Fruit fly (Drosophila melanogaster) whole organism, embryonic: ENCODE measurements around the gene HP5.

ENCODE experiments used
- Atf-2 ChIP-seq: fragments of 200-800 bp; sonication (Bioruptor generic); optimal IDR thresholded peaks from 2 replicates; lab custom pipeline; 2016; ENCODE audit warnings: missing biosample characterization, missing genetic modification characterization
- Bteb2 ChIP-seq: fragments of 200-800 bp; sonication (Bioruptor generic); optimal IDR thresholded peaks from 2 replicates; lab custom pipeline; 2016; ENCODE audit warnings: missing biosample characterization, missing genetic modification characterization
- CG12391 ChIP-seq: fragments of 200-800 bp; sonication (Bioruptor generic); optimal IDR thresholded peaks from 3 replicates; lab custom pipeline; 2018; ENCODE audit warnings: missing biosample characterization, mild to moderate bottlenecking, missing genetic modification characterization, moderate library complexity
- CG15696 ChIP-seq: fragments of 200-800 bp; sonication (Bioruptor generic); optimal IDR thresholded peaks from 2 replicates; lab custom pipeline; 2019; ENCODE audit warnings: missing biosample characterization, mild to moderate bottlenecking, missing genetic modification characterization, moderate library complexity
- CG2712 ChIP-seq: fragments of 200-800 bp; optimal IDR thresholded peaks from 3 replicates; lab custom pipeline; 2019; ENCODE audit warnings: missing biosample characterization, mild to moderate bottlenecking, missing genetic modification characterization, moderate library complexity
- CHES-1-like ChIP-seq: fragments of 200-800 bp; sonication (Bioruptor generic); optimal IDR thresholded peaks from 2 replicates; lab custom pipeline; 2016; ENCODE audit warnings: missing biosample characterization, missing genetic modification characterization
- Ets97D ChIP-seq: fragments of 200-800 bp; sonication (Bioruptor generic); optimal IDR thresholded peaks from 3 replicates; lab custom pipeline; 2016; ENCODE audit warnings: missing biosample characterization, missing genetic modification characterization
- MESR4 ChIP-seq: fragments of 200-800 bp; sonication (Bioruptor generic); optimal IDR thresholded peaks from 2 replicates; lab custom pipeline; 2018; ENCODE audit warnings: missing biosample characterization, mild to moderate bottlenecking, missing genetic modification characterization, moderate library complexity
- ftz-f1 ChIP-seq: fragments of 200-800 bp; sonication (Bioruptor generic); optimal IDR thresholded peaks from 2 replicates; lab custom pipeline; 2016; ENCODE audit warnings: missing biosample characterization, missing genetic modification characterization
- odd ChIP-seq: fragments of 200-800 bp; sonication (Bioruptor generic); optimal IDR thresholded peaks from 2 replicates; lab custom pipeline; 2017; ENCODE audit warnings: missing biosample characterization, mild to moderate bottlenecking, missing genetic modification characterization
- org-1 ChIP-seq: fragments of 200-800 bp; sonication (Bioruptor generic); optimal IDR thresholded peaks from 2 replicates; lab custom pipeline; 2017; ENCODE audit warnings: missing biosample characterization, missing genetic modification characterization
- pho ChIP-seq: fragments of 200-800 bp; sonication (Bioruptor generic); optimal IDR thresholded peaks from 2 replicates; lab custom pipeline; 2016; ENCODE audit warnings: missing biosample characterization, missing genetic modification characterization

DNA sequence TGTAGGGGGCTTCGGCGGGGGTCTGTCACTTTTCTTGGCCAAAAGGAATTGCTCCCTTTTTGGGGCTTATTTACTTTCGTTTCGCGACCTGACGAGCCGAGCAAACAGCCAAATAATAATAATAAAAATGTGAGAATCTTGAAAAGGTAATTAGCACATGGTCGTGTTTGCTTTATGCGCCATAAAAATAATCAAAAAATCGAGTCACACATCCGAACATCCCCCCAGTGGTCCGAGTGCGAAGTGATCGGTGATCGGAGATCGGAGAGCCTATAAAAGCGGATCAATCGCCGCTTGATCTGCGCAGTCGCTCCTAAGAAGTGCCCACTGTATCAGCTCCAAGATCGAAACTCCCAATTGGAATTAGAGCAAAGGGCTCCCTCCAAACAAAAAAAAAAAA is 32.1 kb upstream of the HP5 start, which contains the start of gene Gs2:
- no peak for TF ChIP-seq Bteb2 (GFP tag; lab: Kevin White, UChicago)
- no peak for TF ChIP-seq Atf-2 (GFP tag; lab: Kevin White, UChicago)
- TF ChIP-seq Ets97D (GFP tag; lab: Kevin White, UChicago), result no peak
- no peak for TF ChIP-seq CG2712 (tag; lab: Kevin White, UChicago)
- no peak for TF ChIP-seq MESR4
- no peak for TF ChIP-seq CG15696 (tag; lab: Kevin White, UChicago)
- TF ChIP-seq CG12391, result no peak
- TF ChIP-seq ftz-f1 (GFP tag; lab: Kevin White, UChicago), result no peak
- no peak for TF ChIP-seq odd (GFP tag; lab: Kevin White, UChicago)
- TF ChIP-seq CHES-1-like (GFP tag; lab: Kevin White, UChicago), result no peak
- no peak for TF ChIP-seq pho (GFP tag; lab: Kevin White, UChicago)
- no peak for TF ChIP-seq org-1
